Worm (Caenorhabditis elegans) whole organism, young adult: ENCODE data around the gene F54D5.23.

ENCODE experiments used
- C17E4.6 ChIP-seq: fragments of 200-800 bp; sonication (Bioruptor generic); IDR thresholded peaks from 2 replicates; pipeline ENCODE4 v1.3.6; 2022; ENCODE audit warnings: missing genetic modification reagents, missing genetic modification characterization, missing compliant biosample characterization
- gei-17 ChIP-seq: fragments of 200-800 bp; sonication (Bioruptor generic); optimal IDR thresholded peaks from 2 replicates; lab custom pipeline; 2018; ENCODE audit warnings: mild to moderate bottlenecking, missing genetic modification characterization, missing compliant biosample characterization
- lin-40 ChIP-seq: sonication (generic microtip); optimal IDR thresholded peaks from 2 replicates; lab custom pipeline; 2016; ENCODE audit warnings: missing genetic modification characterization, mild to moderate bottlenecking, missing compliant biosample characterization, missing genotype, missing genetic modification reagents
- rec-8 ChIP-seq, 2 experiments: sonication (generic microtip); optimal IDR thresholded peaks; 2 replicates each; lab custom pipeline; 2016; ENCODE audit warnings: mild to moderate bottlenecking in 2 of 2, missing genetic modification characterization in 2 of 2, missing genetic modification reagents in 2 of 2, missing genotype in 2 of 2, missing biosample characterization in 1 of 2, missing compliant biosample characterization in 1 of 2, moderate library complexity in 1 of 2
- repo-1 ChIP-seq: sonication (generic microtip); optimal IDR thresholded peaks from 2 replicates; lab custom pipeline; 2017; ENCODE audit warnings: mild to moderate bottlenecking, missing genetic modification characterization, missing compliant biosample characterization
- unc-130 ChIP-seq: sonication (generic microtip); optimal IDR thresholded peaks from 2 replicates; lab custom pipeline; 2016; ENCODE audit warnings: missing genetic modification reagents, missing genetic modification characterization, missing compliant biosample characterization

DNA sequence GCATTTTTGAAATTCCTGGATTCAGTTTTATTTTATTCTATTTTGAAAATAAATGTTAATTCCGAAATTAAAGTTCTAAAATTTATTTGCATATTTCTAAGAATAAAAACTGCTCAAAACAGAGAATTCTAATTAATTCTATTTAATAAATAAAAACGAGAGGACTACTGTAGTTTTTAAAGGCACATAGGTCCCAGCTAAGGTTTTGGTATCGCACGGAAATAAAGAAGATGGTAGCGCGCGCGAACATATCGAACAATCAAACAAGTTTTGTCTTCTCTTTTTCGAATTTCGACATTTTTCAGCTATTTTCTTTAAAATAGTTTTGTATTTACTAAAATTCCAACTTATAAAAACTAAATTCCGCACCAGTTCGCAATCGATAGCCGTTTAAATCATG, 8.8 kb upstream of the F54D5.23 start:
- TF ChIP-seq repo-1 (no peak), unc-130 (peak; percentile 58), rec-8 (tag; optimal IDR thresholded peaks at IDR 0.05; lab: Kevin White, UChicago) (no peak), gei-17 (GFP tag; lab: Kevin White, UChicago) (no peak), lin-40 (no peak), C17E4.6 (GFP tag; lab: Robert Waterston, UW) (no peak)
